Fruit fly (Drosophila melanogaster): ENCODE data around the gene CG1943.

dm6 chr3R:7075115-7075425, 411 bp downstream of the CG1943 start:
- TF ChIP-seq CG5204 (GFP tag; optimal IDR thresholded peaks at IDR 0.05) (no peak), CG33017 (tag; optimal IDR thresholded peaks at IDR 0.05) (no peak), CG11617 (GFP tag; optimal IDR thresholded peaks at IDR 0.05) (no peak), pad (GFP tag; optimal IDR thresholded peaks at IDR 0.05) (no peak), tj (GFP tag; optimal IDR thresholded peaks at IDR 0.05) (no peak)
